Worm (Caenorhabditis elegans): ENCODE data around the gene Y73B6BL.289.

DNA sequence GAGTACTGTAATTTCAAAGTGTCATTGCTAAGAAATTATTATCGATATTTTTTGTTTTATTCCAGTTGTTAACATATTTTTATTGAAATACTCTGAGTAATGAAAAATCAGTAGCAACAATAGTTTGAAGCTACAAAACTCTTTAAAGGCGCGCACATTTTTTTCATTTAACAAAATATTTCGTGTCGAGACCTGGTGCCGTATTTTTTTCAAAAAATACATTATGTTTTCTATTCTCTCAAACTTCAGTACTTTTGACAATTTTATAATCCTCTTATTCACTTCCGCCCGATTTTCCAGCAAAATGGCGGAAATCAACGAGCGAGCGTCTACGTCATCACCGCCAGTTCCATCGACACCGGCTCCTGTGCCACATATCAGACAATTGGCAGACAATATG lies 13.4 kb upstream of the Y73B6BL.289 start, which contains the start of gene blos-2:
- TF ChIP-seq zip-8 (tag; optimal IDR thresholded peaks at IDR 0.05) = no peak
- TF ChIP-seq nhr-237 (tag; optimal IDR thresholded peaks at IDR 0.05) = no peak
- TF ChIP-seq ztf-11 (tag; optimal IDR thresholded peaks at IDR 0.05) = no peak
- TF ChIP-seq lin-32 (GFP tag; optimal IDR thresholded peaks at IDR 0.05) = no peak
- TF ChIP-seq unc-62 (GFP tag; optimal IDR thresholded peaks at IDR 0.05) = no peak
- no peak for TF ChIP-seq M03D4.4 (tag; optimal IDR thresholded peaks at IDR 0.05)

All from whole organism, mixed stage, embryonic.